Worm (Caenorhabditis elegans): ENCODE measurements around the gene F21C10.19.
A peak's percentile ranks its signal among the peaks of the same experiment; 100 is the strongest.

F21C10.19 gene

DNA sequence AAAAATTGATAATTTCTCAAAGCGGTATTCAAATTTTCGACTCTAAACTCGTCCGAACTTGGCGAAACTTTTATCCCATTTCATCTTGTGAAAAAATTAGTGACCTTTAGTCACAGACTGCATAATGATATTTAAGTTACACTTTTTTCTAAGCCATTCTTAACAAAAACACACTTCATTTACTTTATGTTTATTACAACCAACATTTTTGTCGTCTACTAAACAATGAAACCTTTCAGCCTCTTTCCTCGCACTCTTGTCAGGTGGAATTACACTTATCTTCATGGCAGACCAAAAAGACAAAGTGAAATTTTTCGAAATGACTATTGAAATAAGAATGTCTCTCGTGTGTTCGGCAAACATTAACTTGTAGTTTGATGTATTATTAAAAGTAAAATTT is 33.0 kb downstream of the F21C10.19 start (continued):
- TF ChIP-seq fos-1 (tag; optimal IDR thresholded peaks at IDR 0.05) (no peak), lin-35 (GFP tag; optimal IDR thresholded peaks at IDR 0.05) (no peak), mep-1 (tag; optimal IDR thresholded peaks at IDR 0.05) (no peak), lin-14 (GFP tag; optimal IDR thresholded peaks at IDR 0.05) (peak; percentile 6), lsy-2 (tag; optimal IDR thresholded peaks at IDR 0.05) (peak in 1 of 2 experiments; percentile 43), snpc-4 (tag; optimal IDR thresholded peaks at IDR 0.05) (no peak), egl-27 (tag; optimal IDR thresholded peaks at IDR 0.05) (no peak), pax-3 (tag; optimal IDR thresholded peaks at IDR 0.05) (no peak), nhr-90 (tag; optimal IDR thresholded peaks at IDR 0.05; ENCODE audit: poor library complexity) (peak; percentile 10), sox-4 (tag; optimal IDR thresholded peaks at IDR 0.05) (no peak), hlh-4 (tag; optimal IDR thresholded peaks at IDR 0.05) (no peak), lin-39 (tag; optimal IDR thresholded peaks at IDR 0.05) (no peak), zip-4 (GFP tag; optimal IDR thresholded peaks at IDR 0.05) (no peak), elt-3 (tag; optimal IDR thresholded peaks at IDR 0.05) (peak in 2 of 6 experiments; percentile 35 to 46), xbp-1 (tag; optimal IDR thresholded peaks at IDR 0.05) (no peak), alr-1 (tag; optimal IDR thresholded peaks at IDR 0.05; ENCODE audit: borderline replicate concordance) (no peak), tlp-1 (tag; optimal IDR thresholded peaks at IDR 0.05) (no peak), unc-98 (GFP tag; IDR thresholded peaks at IDR 0.05) (no peak)

- TF ChIP-seq nhr-77 (tag; optimal IDR thresholded peaks at IDR 0.05) (no peak), nhr-85 (tag) (peak; percentile 98), rnt-1 (tag; optimal IDR thresholded peaks at IDR 0.05) (no peak), nhr-19 (GFP tag; conservative IDR thresholded peaks at IDR 0.05) (peak; percentile 31; the same call in 1 of the 2 replicates), ztf-4 (tag; optimal IDR thresholded peaks at IDR 0.05) (peak; percentile 29), nhr-28 (tag; optimal IDR thresholded peaks at IDR 0.05) (no peak), sox-4 (tag; optimal IDR thresholded peaks at IDR 0.05) (no peak), sptf-1 (tag; optimal IDR thresholded peaks at IDR 0.05) (no peak), fos-1 (tag; optimal IDR thresholded peaks at IDR 0.05) (no peak), nhr-20 (tag; optimal IDR thresholded peaks at IDR 0.05) (peak; percentile 78), xbp-1 (tag; optimal IDR thresholded peaks at IDR 0.05) (peak; percentile 23), lin-14 (GFP tag; optimal IDR thresholded peaks at IDR 0.05) (peak; percentile 91), fkh-8 (tag; optimal IDR thresholded peaks at IDR 0.05) (no peak), unc-30 (tag; optimal IDR thresholded peaks at IDR 0.05) (no peak), pqm-1 (tag; optimal IDR thresholded peaks at IDR 0.05) (no peak), vab-15 (tag; optimal IDR thresholded peaks at IDR 0.05) (no peak), lin-13 (GFP tag; optimal IDR thresholded peaks at IDR 0.05) (no peak), nhr-76 (tag; optimal IDR thresholded peaks at IDR 0.05) (no peak), pag-3 (tag; optimal IDR thresholded peaks at IDR 0.05; ENCODE audit: borderline replicate concordance, insufficient read depth) (peak; percentile 60), nhr-237 (tag; optimal IDR thresholded peaks at IDR 0.05) (no peak), ceh-8 (GFP tag; optimal IDR thresholded peaks at IDR 0.05) (no peak), lin-35 (GFP tag; optimal IDR thresholded peaks at IDR 0.05) (no peak), mdl-1 (tag; optimal IDR thresholded peaks at IDR 0.05) (no peak), elt-3 (tag; optimal IDR thresholded peaks at IDR 0.05) (peak in 4 of 6 experiments; percentile 40 to 82 (median 62)), mab-9 (GFP tag; IDR thresholded peaks at IDR 0.05) (no peak), egl-13 (tag; optimal IDR thresholded peaks at IDR 0.05) (no peak), lin-15B (tag; optimal IDR thresholded peaks at IDR 0.05) (no peak), tlp-1 (tag; optimal IDR thresholded peaks at IDR 0.05) (no peak), grh-1 (GFP tag; IDR thresholded peaks at IDR 0.05) (peak; percentile 18; the same call in 1 of the 2 replicates), snu-23 (GFP tag; optimal IDR thresholded peaks at IDR 0.05) (peak; percentile 74), blmp-1 (tag; optimal IDR thresholded peaks at IDR 0.05) (peak; percentile 64), fkh-10 (GFP tag; optimal IDR thresholded peaks at IDR 0.05) (no peak), unc-86 (tag; optimal IDR thresholded peaks at IDR 0.05) (no peak), nhr-47 (tag; optimal IDR thresholded peaks at IDR 0.05) (peak; percentile 34), snpc-4 (tag; optimal IDR thresholded peaks at IDR 0.05) (no peak), egl-27 (tag; optimal IDR thresholded peaks at IDR 0.05) (no peak), nhr-11 (tag; optimal IDR thresholded peaks at IDR 0.05) (no peak), nhr-90 (tag; optimal IDR thresholded peaks at IDR 0.05; ENCODE audit: poor library complexity) (peak; percentile 62), dpl-1 (GFP tag; optimal IDR thresholded peaks at IDR 0.05) (peak in 1 of 3 experiments; percentile 9), sup-37 (GFP tag; optimal IDR thresholded peaks at IDR 0.05) (no peak), ets-5 (GFP tag; IDR thresholded peaks at IDR 0.05) (no peak)
Measured at ce11 chrV:9165073-9165699, 34.3 kb downstream of the F21C10.19 start, which contains the start of gene col-10. Gene col-10, minus strand, starts transcription at chrV:9165307.

Data from whole organism, L1 larva.